Worm (Caenorhabditis elegans) whole organism, mixed stage, embryonic: ENCODE results near the gene T04H1.5.

Experiments
- M03D4.4 ChIP-seq: sonication (generic microtip); optimal IDR thresholded peaks from 2 replicates; lab custom pipeline; 2017; ENCODE audit warnings: mild to moderate bottlenecking, missing genetic modification characterization, missing compliant biosample characterization
- bed-3 ChIP-seq: fragments of 200-800 bp; sonication (Bioruptor generic); optimal IDR thresholded peaks from 3 replicates; lab custom pipeline; 2018; ENCODE audit warnings: mild to moderate bottlenecking, missing genetic modification characterization, moderate library complexity, missing compliant biosample characterization
- ceh-39 ChIP-seq: fragments of 150-350 bp; optimal IDR thresholded peaks from 2 replicates; lab custom pipeline; 2014; ENCODE audit warnings: missing biosample characterization, missing genetic modification characterization
- ceh-43 ChIP-seq: fragments of 200-800 bp; sonication (Bioruptor generic); optimal IDR thresholded peaks from 2 replicates; lab custom pipeline; 2018; ENCODE audit warnings: mild to moderate bottlenecking, missing genetic modification characterization, moderate library complexity, missing compliant biosample characterization
- ceh-83 ChIP-seq: fragments of 200-800 bp; sonication (Bioruptor generic); optimal IDR thresholded peaks from 2 replicates; lab custom pipeline; 2018; ENCODE audit warnings: mild to moderate bottlenecking, missing genetic modification characterization, missing compliant biosample characterization
- ces-1 ChIP-seq: fragments of 150-350 bp; optimal IDR thresholded peaks from 2 replicates; lab custom pipeline; 2014; ENCODE audit warnings: missing biosample characterization, missing genetic modification reagents, missing genetic modification characterization
- cnd-1 ChIP-seq: fragments of 200-800 bp; sonication (Bioruptor generic); optimal IDR thresholded peaks from 2 replicates; lab custom pipeline; 2018; ENCODE audit warnings: mild to moderate bottlenecking, missing genetic modification characterization, missing compliant biosample characterization
- drap-1 ChIP-seq: fragments of 200-800 bp; sonication (Bioruptor generic); optimal IDR thresholded peaks from 3 replicates; lab custom pipeline; 2018; ENCODE audit warnings: mild to moderate bottlenecking, missing genetic modification characterization, missing compliant biosample characterization
- elt-1 ChIP-seq: sonication (generic microtip); optimal IDR thresholded peaks from 2 replicates; lab custom pipeline; 2017; ENCODE audit warnings: missing genetic modification characterization, mild to moderate bottlenecking, missing compliant biosample characterization, antibody characterized with exemption, moderate library complexity, borderline replicate concordance; ENCODE audit not compliant: insufficient read depth
- elt-3 ChIP-seq: fragments of 150-350 bp; optimal IDR thresholded peaks from 2 replicates; lab custom pipeline; 2014; ENCODE audit warnings: missing biosample characterization, missing genetic modification characterization
- flh-1 ChIP-seq: fragments of 200-800 bp; sonication (Bioruptor generic); optimal IDR thresholded peaks from 2 replicates; lab custom pipeline; 2018; ENCODE audit warnings: mild to moderate bottlenecking, missing genetic modification characterization, moderate library complexity, missing compliant biosample characterization
- ham-2 ChIP-seq: fragments of 200-800 bp; sonication (Bioruptor generic); optimal IDR thresholded peaks from 2 replicates; lab custom pipeline; 2018; ENCODE audit warnings: mild to moderate bottlenecking, missing genetic modification characterization, missing compliant biosample characterization
- hlh-1 ChIP-seq: fragments of 150-350 bp; optimal IDR thresholded peaks from 2 replicates; lab custom pipeline; 2014; ENCODE audit warnings: missing biosample characterization, missing genetic modification reagents, missing genetic modification characterization
- lin-13 ChIP-seq: fragments of 150-350 bp; optimal IDR thresholded peaks from 2 replicates; lab custom pipeline; 2014; ENCODE audit warnings: missing biosample characterization, missing genetic modification characterization
- lin-32 ChIP-seq: fragments of 200-800 bp; sonication (Bioruptor generic); optimal IDR thresholded peaks from 2 replicates; lab custom pipeline; 2018; ENCODE audit warnings: mild to moderate bottlenecking, missing genetic modification characterization, missing compliant biosample characterization
- lsy-2 ChIP-seq: fragments of 150-350 bp; optimal IDR thresholded peaks from 2 replicates; lab custom pipeline; 2014; ENCODE audit warnings: missing biosample characterization, missing genetic modification characterization
- mab-5 ChIP-seq: fragments of 150-350 bp; optimal IDR thresholded peaks from 2 replicates; lab custom pipeline; 2014; ENCODE audit warnings: missing biosample characterization, missing genetic modification characterization
- mep-1 ChIP-seq: fragments of 150-350 bp; optimal IDR thresholded peaks from 2 replicates; lab custom pipeline; 2017; ENCODE audit warnings: missing biosample characterization, missing genetic modification reagents, missing genetic modification characterization, inconsistent platforms
- mls-2 ChIP-seq: sonication (generic microtip); optimal IDR thresholded peaks from 2 replicates; lab custom pipeline; 2016; ENCODE audit warnings: mild to moderate bottlenecking, missing genetic modification characterization, moderate library complexity, missing compliant biosample characterization
- nhr-2 ChIP-seq: fragments of 150-350 bp; optimal IDR thresholded peaks from 2 replicates; lab custom pipeline; 2014; ENCODE audit warnings: missing biosample characterization, missing genetic modification characterization
- nhr-237 ChIP-seq: fragments of 150-350 bp; optimal IDR thresholded peaks from 2 replicates; lab custom pipeline; 2014; ENCODE audit warnings: missing biosample characterization, missing genetic modification characterization
- nhr-76 ChIP-seq: sonication (generic microtip); optimal IDR thresholded peaks from 2 replicates; lab custom pipeline; 2017; ENCODE audit warnings: missing biosample characterization, missing genetic modification characterization
- pha-4 ChIP-seq: fragments of 150-350 bp; optimal IDR thresholded peaks from 2 replicates; lab custom pipeline; 2018; ENCODE audit warnings: missing biosample characterization, missing genetic modification reagents, missing genetic modification characterization
- sem-2 ChIP-seq: fragments of 200-800 bp; sonication (Bioruptor generic); optimal IDR thresholded peaks from 2 replicates; lab custom pipeline; 2018; ENCODE audit warnings: mild to moderate bottlenecking, missing genetic modification characterization, missing compliant biosample characterization
- snpc-4 ChIP-seq: fragments of 150-350 bp; optimal IDR thresholded peaks from 2 replicates; lab custom pipeline; 2014; ENCODE audit warnings: missing biosample characterization, missing genetic modification characterization
- sptf-1 ChIP-seq: sonication (generic microtip); optimal IDR thresholded peaks from 2 replicates; lab custom pipeline; 2017; ENCODE audit warnings: mild to moderate bottlenecking, missing genetic modification characterization, moderate library complexity, missing compliant biosample characterization
- tbx-8 ChIP-seq: fragments of 200-800 bp; sonication (Bioruptor generic); optimal IDR thresholded peaks from 2 replicates; lab custom pipeline; 2018; ENCODE audit warnings: mild to moderate bottlenecking, missing genetic modification characterization, moderate library complexity, missing compliant biosample characterization
- unc-120 ChIP-seq: sonication (generic microtip); optimal IDR thresholded peaks from 2 replicates; lab custom pipeline; 2017; ENCODE audit warnings: missing genetic modification characterization, missing compliant biosample characterization; ENCODE audit not compliant: poor library complexity, severe bottlenecking
- unc-39 ChIP-seq: fragments of 150-350 bp; optimal IDR thresholded peaks from 2 replicates; lab custom pipeline; 2014; ENCODE audit warnings: missing biosample characterization, missing genetic modification characterization
- unc-62 ChIP-seq: fragments of 150-350 bp; optimal IDR thresholded peaks from 2 replicates; lab custom pipeline; 2014; ENCODE audit warnings: missing biosample characterization, missing genetic modification reagents, missing genetic modification characterization
- zip-8 ChIP-seq: fragments of 150-350 bp; optimal IDR thresholded peaks from 2 replicates; lab custom pipeline; 2014; ENCODE audit warnings: missing biosample characterization, missing genetic modification characterization
- ztf-11 ChIP-seq: fragments of 150-350 bp; optimal IDR thresholded peaks from 2 replicates; lab custom pipeline; 2014; ENCODE audit warnings: missing biosample characterization, missing genetic modification characterization

T04H1.5 gene

ce11 chrV:12275714-12276113 is 24.6 kb downstream of the T04H1.5 start:
- TF ChIP-seq unc-39 (tag; lab: Kevin White, UChicago) (no peak), tbx-8 (GFP tag; lab: Kevin White, UChicago) (no peak), mls-2 (tag; lab: Kevin White, UChicago) (no peak), drap-1 (GFP tag; lab: Kevin White, UChicago) (no peak), elt-1 (no peak), sptf-1 (tag; lab: Kevin White, UChicago) (no peak)

- no peak for TF ChIP-seq elt-3 (tag; lab: Kevin White, UChicago)
- no peak for TF ChIP-seq unc-120
- no peak for TF ChIP-seq nhr-2 (tag; lab: Kevin White, UChicago)
- TF ChIP-seq nhr-76, result no peak
- TF ChIP-seq snpc-4 (tag; lab: Kevin White, UChicago), result no peak
- no peak for TF ChIP-seq pha-4 (tag; lab: Kevin White, UChicago)
- no peak for TF ChIP-seq mls-2 (tag; lab: Kevin White, UChicago)
- TF ChIP-seq unc-39 (tag; lab: Kevin White, UChicago), result no peak
- no peak for TF ChIP-seq elt-1
- TF ChIP-seq cnd-1 (tag; lab: Kevin White, UChicago), result no peak
- no peak for TF ChIP-seq sem-2 (GFP tag; lab: Kevin White, UChicago)
Observed at ce11 chrV:12276946-12277345, 25.8 kb downstream of the T04H1.5 start, which contains the start of gene bnc-1. Gene bnc-1, minus strand, starts transcription at chrV:12277046.

- peak; percentile 57 for TF ChIP-seq nhr-2 (tag; lab: Kevin White, UChicago)
- TF ChIP-seq unc-62, result no peak
- TF ChIP-seq zip-8 (tag; lab: Kevin White, UChicago), result peak; percentile 60
- no peak for TF ChIP-seq lsy-2 (tag; lab: Kevin White, UChicago)
- TF ChIP-seq mab-5 (tag; lab: Kevin White, UChicago), result no peak
Observed at ce11 chrV:12281508-12281907, 30.4 kb downstream of the T04H1.5 start.

ce11 chrV:12283187-12283586 is 32.0 kb downstream of the T04H1.5 start, which contains the start of gene F55C5.10:
Gene F55C5.10, plus strand, starts transcription at chrV:12283487.
- TF ChIP-seq ham-2 (GFP tag; lab: Kevin White, UChicago), result no peak

- no peak for TF ChIP-seq bed-3 (GFP tag; lab: Kevin White, UChicago)
- TF ChIP-seq unc-62, result peak; percentile 13
- TF ChIP-seq, all 35 proteins: peak for 1
Observed at ce11 chrV:12287667-12288066, 36.5 kb downstream of the T04H1.5 start.

ce11 chrV:12288577-12288976 is 37.4 kb downstream of the T04H1.5 start, which contains the start of gene rskd-1:
Gene rskd-1, minus strand, starts transcription at chrV:12288615.
- TF ChIP-seq mep-1 (tag; lab: Kevin White, UChicago) (no peak), pha-4 (tag; lab: Kevin White, UChicago) (peak; percentile 45)

- TF ChIP-seq nhr-2 (tag; lab: Kevin White, UChicago), result no peak
- TF ChIP-seq lin-13 (tag; lab: Kevin White, UChicago), result peak; percentile 82
- peak; percentile 38 for TF ChIP-seq hlh-1 (tag; lab: Kevin White, UChicago)
- TF ChIP-seq nhr-237 (tag; lab: Kevin White, UChicago), result peak; percentile 64
- TF ChIP-seq flh-1 (GFP tag; lab: Kevin White, UChicago), result no peak
- peak; percentile 74 for TF ChIP-seq pha-4 (tag; lab: Kevin White, UChicago)
- peak; percentile 24 for TF ChIP-seq ces-1 (GFP tag; lab: Kevin White, UChicago)
- TF ChIP-seq ceh-43 (GFP tag; lab: Kevin White, UChicago), result peak; percentile 64
- peak; percentile 73 for TF ChIP-seq cnd-1 (tag; lab: Kevin White, UChicago)
- no peak for TF ChIP-seq sem-2 (GFP tag; lab: Kevin White, UChicago)
- peak; percentile 29 for TF ChIP-seq unc-62
- TF ChIP-seq ztf-11 (tag; lab: Kevin White, UChicago), result no peak
- TF ChIP-seq bed-3 (GFP tag; lab: Kevin White, UChicago), result peak; percentile 39
- TF ChIP-seq elt-3 (tag; lab: Kevin White, UChicago), result no peak
- TF ChIP-seq lsy-2 (tag; lab: Kevin White, UChicago), result peak; percentile 87
- TF ChIP-seq ceh-83 (GFP tag; lab: Kevin White, UChicago), result peak; percentile 60
- TF ChIP-seq unc-39 (tag; lab: Kevin White, UChicago), result no peak
- TF ChIP-seq drap-1 (GFP tag; lab: Kevin White, UChicago), result peak; percentile 76
- TF ChIP-seq mls-2 (tag; lab: Kevin White, UChicago), result peak; percentile 38
- no peak for TF ChIP-seq lin-32 (GFP tag; lab: Kevin White, UChicago)
- TF ChIP-seq ceh-39 (tag; lab: Kevin White, UChicago), result peak; percentile 73
- peak; percentile 23 for TF ChIP-seq unc-120
- TF ChIP-seq mep-1 (tag; lab: Kevin White, UChicago), result peak; percentile 94
- TF ChIP-seq sptf-1 (tag; lab: Kevin White, UChicago), result peak; percentile 88
- TF ChIP-seq M03D4.4 (tag; lab: Kevin White, UChicago), result peak; percentile 81
Observed at ce11 chrV:12291587-12291986, 40.4 kb downstream of the T04H1.5 start, which contains the start of the genes srpa-68 and srh-16. Gene srpa-68, minus strand, starts transcription at chrV:12291658. Gene srh-16, plus strand, starts transcription at chrV:12291861.
